Fruit fly (Drosophila melanogaster) whole organism, embryonic: ENCODE measurements around the gene CG11703.
A peak's percentile ranks its signal among the peaks of the same experiment; 100 is the strongest.

ENCODE experiments used
- BEAF-32 ChIP-seq: fragments of 200-800 bp; sonication (Bioruptor generic); optimal IDR thresholded peaks from 3 replicates; lab custom pipeline; 2017; ENCODE audit warnings: missing biosample characterization, missing genetic modification characterization, mild to moderate bottlenecking, moderate library complexity, missing genetic modification reagents
- C15 ChIP-seq: fragments of 200-800 bp; sonication (Bioruptor generic); IDR thresholded peaks from 3 replicates; pipeline ENCODE4 v1.3.6; 2022; ENCODE audit warnings: missing biosample characterization, missing genetic modification characterization
- CG11093 ChIP-seq: fragments of 200-800 bp; sonication (Bioruptor generic); IDR thresholded peaks from 3 replicates; pipeline ENCODE4 v1.3.6; 2022; ENCODE audit warnings: missing biosample characterization, missing genetic modification characterization
- CG11247 ChIP-seq: fragments of 200-800 bp; sonication (Bioruptor generic); IDR thresholded peaks from 2 replicates; pipeline ENCODE4 v1.3.6; 2022; ENCODE audit warnings: missing biosample characterization, missing genetic modification characterization
- CG14014 ChIP-seq: fragments of 200-800 bp; sonication (Bioruptor generic); IDR thresholded peaks from 2 replicates; pipeline ENCODE4 v1.3.6; 2022; ENCODE audit warnings: missing biosample characterization, missing genetic modification characterization
- CG14710 ChIP-seq: fragments of 200-800 bp; sonication (Bioruptor generic); optimal IDR thresholded peaks from 3 replicates; lab custom pipeline; 2019; ENCODE audit warnings: missing biosample characterization, mild to moderate bottlenecking, missing genetic modification characterization, moderate library complexity
- CG1602 ChIP-seq: fragments of 200-800 bp; sonication (Bioruptor generic); optimal IDR thresholded peaks from 3 replicates; lab custom pipeline; 2016; ENCODE audit warnings: missing biosample characterization, missing genetic modification characterization
- CG1603 ChIP-seq: fragments of 200-800 bp; sonication (Bioruptor generic); optimal IDR thresholded peaks from 2 replicates; lab custom pipeline; 2019; ENCODE audit warnings: missing biosample characterization, mild to moderate bottlenecking, missing genetic modification characterization, moderate library complexity
- CG17328 ChIP-seq: fragments of 200-800 bp; sonication (Bioruptor generic); IDR thresholded peaks from 2 replicates; pipeline ENCODE4 v1.3.6; 2022; ENCODE audit warnings: missing biosample characterization, missing genetic modification characterization
- CG34376 ChIP-seq: fragments of 200-800 bp; sonication (Bioruptor generic); optimal IDR thresholded peaks from 2 replicates; lab custom pipeline; 2018; ENCODE audit warnings: missing biosample characterization, mild to moderate bottlenecking, missing genetic modification characterization
- CG7556 ChIP-seq: fragments of 200-800 bp; sonication (Bioruptor generic); optimal IDR thresholded peaks from 2 replicates; lab custom pipeline; 2017; ENCODE audit warnings: missing biosample characterization, mild to moderate bottlenecking, missing genetic modification characterization
- CG9876 ChIP-seq: fragments of 200-800 bp; sonication (Bioruptor generic); optimal IDR thresholded peaks from 2 replicates; lab custom pipeline; 2016; ENCODE audit warnings: missing biosample characterization, missing genetic modification characterization
- CHES-1-like ChIP-seq: fragments of 200-800 bp; sonication (Bioruptor generic); optimal IDR thresholded peaks from 2 replicates; lab custom pipeline; 2016; ENCODE audit warnings: missing biosample characterization, missing genetic modification characterization
- Chrac-16 ChIP-seq: fragments of 200-800 bp; sonication (Bioruptor generic); optimal IDR thresholded peaks from 3 replicates; lab custom pipeline; 2016; ENCODE audit warnings: missing biosample characterization, missing genetic modification characterization
- Dip2 ChIP-seq: fragments of 200-800 bp; sonication (Bioruptor generic); IDR thresholded peaks from 2 replicates; pipeline ENCODE4 v1.3.6; 2022; ENCODE audit warnings: missing biosample characterization, missing genetic modification characterization
- Dip3 ChIP-seq: fragments of 200-800 bp; sonication (Bioruptor generic); optimal IDR thresholded peaks from 3 replicates; lab custom pipeline; 2016; ENCODE audit warnings: missing biosample characterization, missing genetic modification characterization
- E2f2 ChIP-seq: fragments of 200-800 bp; sonication (Bioruptor generic); IDR thresholded peaks from 2 replicates; pipeline ENCODE4 v1.3.6; 2022; ENCODE audit warnings: missing biosample characterization, missing genetic modification characterization
- HHEX ChIP-seq: fragments of 200-800 bp; sonication (Bioruptor generic); optimal IDR thresholded peaks from 3 replicates; lab custom pipeline; 2017; ENCODE audit warnings: missing biosample characterization, mild to moderate bottlenecking, missing genetic modification characterization, missing genetic modification reagents
- Hand ChIP-seq: fragments of 200-800 bp; sonication (Bioruptor generic); optimal IDR thresholded peaks from 2 replicates; lab custom pipeline; 2017; ENCODE audit warnings: mild to moderate bottlenecking, missing biosample characterization, missing genetic modification reagents, missing genetic modification characterization
- Hmr ChIP-seq: fragments of 200-800 bp; sonication (Bioruptor generic); optimal IDR thresholded peaks from 3 replicates; lab custom pipeline; 2017; ENCODE audit warnings: mild to moderate bottlenecking, missing biosample characterization, missing genetic modification reagents, missing genetic modification characterization
- MTF-1 ChIP-seq: fragments of 200-800 bp; sonication (Bioruptor generic); optimal IDR thresholded peaks from 2 replicates; lab custom pipeline; 2018; ENCODE audit warnings: missing biosample characterization, mild to moderate bottlenecking, missing genetic modification characterization, borderline replicate concordance
- NC2α ChIP-seq: fragments of 200-800 bp; sonication (Bioruptor generic); optimal IDR thresholded peaks from 2 replicates; lab custom pipeline; 2016; ENCODE audit warnings: missing biosample characterization, missing genetic modification characterization
- NFAT ChIP-seq: fragments of 200-800 bp; sonication (Bioruptor generic); IDR thresholded peaks from 2 replicates; pipeline ENCODE4 v1.3.6; 2022; ENCODE audit warnings: missing biosample characterization, missing genetic modification characterization
- NK7.1 ChIP-seq: fragments of 200-800 bp; sonication (Bioruptor generic); optimal IDR thresholded peaks from 3 replicates; lab custom pipeline; 2016; ENCODE audit warnings: missing biosample characterization, missing genetic modification characterization
- Oli ChIP-seq: fragments of 200-800 bp; sonication (Bioruptor generic); optimal IDR thresholded peaks from 2 replicates; lab custom pipeline; 2018; ENCODE audit warnings: missing biosample characterization, mild to moderate bottlenecking, missing genetic modification characterization, moderate library complexity
- Rfx ChIP-seq: fragments of 200-800 bp; sonication (Bioruptor generic); IDR thresholded peaks from 2 replicates; pipeline ENCODE4 v1.3.6; 2022; ENCODE audit warnings: missing biosample characterization, missing genetic modification characterization
- Sry-δ ChIP-seq: fragments of 200-800 bp; sonication (Bioruptor generic); optimal IDR thresholded peaks from 2 replicates; lab custom pipeline; 2016; ENCODE audit warnings: missing biosample characterization, missing genetic modification characterization
- Xrp1 ChIP-seq: fragments of 200-800 bp; sonication (Bioruptor generic); IDR thresholded peaks from 2 replicates; pipeline ENCODE4 v1.3.6; 2022; ENCODE audit warnings: missing biosample characterization, missing genetic modification characterization
- YL-1 ChIP-seq: fragments of 200-800 bp; sonication (Bioruptor generic); optimal IDR thresholded peaks from 3 replicates; lab custom pipeline; 2017; ENCODE audit warnings: missing biosample characterization, mild to moderate bottlenecking, missing genetic modification characterization
- ab ChIP-seq: fragments of 200-800 bp; sonication (Bioruptor generic); optimal IDR thresholded peaks from 2 replicates; lab custom pipeline; 2016; ENCODE audit warnings: missing biosample characterization, missing genetic modification characterization
- chn ChIP-seq: fragments of 200-800 bp; sonication (Bioruptor generic); optimal IDR thresholded peaks from 2 replicates; lab custom pipeline; 2016; ENCODE audit warnings: missing biosample characterization, missing genetic modification characterization
- dimm ChIP-seq: fragments of 200-800 bp; sonication (Bioruptor generic); IDR thresholded peaks from 2 replicates; pipeline ENCODE4 v1.3.6; 2022; ENCODE audit warnings: missing biosample characterization, missing genetic modification characterization
- dmrt11E ChIP-seq: fragments of 200-800 bp; sonication (Bioruptor generic); optimal IDR thresholded peaks from 3 replicates; lab custom pipeline; 2018; ENCODE audit warnings: missing biosample characterization, mild to moderate bottlenecking, missing genetic modification characterization, moderate library complexity
- ewg ChIP-seq: fragments of 200-800 bp; sonication (Bioruptor generic); optimal IDR thresholded peaks from 3 replicates; lab custom pipeline; 2017; ENCODE audit warnings: mild to moderate bottlenecking, missing biosample characterization, missing genetic modification reagents, missing genetic modification characterization
- gcm2 ChIP-seq: fragments of 200-800 bp; sonication (Bioruptor generic); optimal IDR thresholded peaks from 2 replicates; lab custom pipeline; 2016; ENCODE audit warnings: missing biosample characterization, missing genetic modification characterization
- gem ChIP-seq: fragments of 200-800 bp; sonication (Bioruptor generic); optimal IDR thresholded peaks from 2 replicates; lab custom pipeline; 2019; ENCODE audit warnings: missing biosample characterization, mild to moderate bottlenecking, missing genetic modification characterization, moderate library complexity
- grau ChIP-seq: fragments of 200-800 bp; optimal IDR thresholded peaks from 3 replicates; lab custom pipeline; 2019; ENCODE audit warnings: missing biosample characterization, mild to moderate bottlenecking, missing genetic modification characterization, moderate library complexity
- hbn ChIP-seq: fragments of 200-800 bp; sonication (Bioruptor generic); IDR thresholded peaks from 2 replicates; pipeline ENCODE4 v1.3.6; 2022; ENCODE audit warnings: missing biosample characterization, missing genetic modification characterization; ENCODE audit not compliant: partially characterized antibody
- insv ChIP-seq, 2 experiments: fragments of 200-800 bp; sonication (Bioruptor generic); optimal IDR thresholded peaks; 3 replicates each; lab custom pipeline; 2016 to 2018; ENCODE audit warnings: missing biosample characterization in 2 of 2, missing genetic modification characterization in 2 of 2
- inv ChIP-seq: fragments of 200-800 bp; sonication (Bioruptor generic); IDR thresholded peaks from 2 replicates; pipeline ENCODE4 v1.3.6; 2022; ENCODE audit warnings: missing biosample characterization, missing genetic modification characterization; ENCODE audit not compliant: partially characterized antibody
- lbe ChIP-seq: fragments of 200-800 bp; sonication (Bioruptor generic); optimal IDR thresholded peaks from 2 replicates; lab custom pipeline; 2016; ENCODE audit warnings: missing biosample characterization, mild to moderate bottlenecking, missing genetic modification characterization
- phol ChIP-seq: fragments of 200-800 bp; sonication (Bioruptor generic); optimal IDR thresholded peaks from 3 replicates; lab custom pipeline; 2018; ENCODE audit warnings: missing biosample characterization, mild to moderate bottlenecking, missing genetic modification characterization, moderate library complexity
- schlank ChIP-seq: fragments of 200-800 bp; sonication (Bioruptor generic); optimal IDR thresholded peaks from 2 replicates; lab custom pipeline; 2018; ENCODE audit warnings: missing biosample characterization, mild to moderate bottlenecking, missing genetic modification characterization
- sens ChIP-seq: fragments of 200-800 bp; sonication (Bioruptor generic); peaks from one replicate; lab custom pipeline; 2016; ENCODE audit warnings: missing biosample characterization, missing genetic modification characterization
- so ChIP-seq: fragments of 200-800 bp; sonication (Bioruptor generic); IDR thresholded peaks from 3 replicates; pipeline ENCODE4 v1.3.6; 2022; ENCODE audit warnings: missing biosample characterization, missing genetic modification characterization
- tgo ChIP-seq: fragments of 200-800 bp; sonication (Bioruptor generic); IDR thresholded peaks from 3 replicates; pipeline ENCODE4 v1.3.6; 2022; ENCODE audit warnings: missing biosample characterization, missing genetic modification characterization
- trem ChIP-seq: fragments of 200-800 bp; optimal IDR thresholded peaks from 3 replicates; lab custom pipeline; 2019; ENCODE audit warnings: missing biosample characterization, mild to moderate bottlenecking, missing genetic modification characterization, moderate library complexity
- twi ChIP-seq: fragments of 200-800 bp; optimal IDR thresholded peaks from 2 replicates; lab custom pipeline; 2019; ENCODE audit warnings: missing biosample characterization, mild to moderate bottlenecking, missing genetic modification characterization, moderate library complexity
- vvl ChIP-seq: fragments of 200-800 bp; sonication (Bioruptor generic); IDR thresholded peaks from 2 replicates; pipeline ENCODE4 v1.3.6; 2022; ENCODE audit warnings: missing biosample characterization, missing genetic modification characterization
- zf30C ChIP-seq: fragments of 200-800 bp; sonication (Bioruptor generic); optimal IDR thresholded peaks from 3 replicates; lab custom pipeline; 2018; ENCODE audit warnings: missing biosample characterization, mild to moderate bottlenecking, missing genetic modification characterization

Gene CG11703

DNA sequence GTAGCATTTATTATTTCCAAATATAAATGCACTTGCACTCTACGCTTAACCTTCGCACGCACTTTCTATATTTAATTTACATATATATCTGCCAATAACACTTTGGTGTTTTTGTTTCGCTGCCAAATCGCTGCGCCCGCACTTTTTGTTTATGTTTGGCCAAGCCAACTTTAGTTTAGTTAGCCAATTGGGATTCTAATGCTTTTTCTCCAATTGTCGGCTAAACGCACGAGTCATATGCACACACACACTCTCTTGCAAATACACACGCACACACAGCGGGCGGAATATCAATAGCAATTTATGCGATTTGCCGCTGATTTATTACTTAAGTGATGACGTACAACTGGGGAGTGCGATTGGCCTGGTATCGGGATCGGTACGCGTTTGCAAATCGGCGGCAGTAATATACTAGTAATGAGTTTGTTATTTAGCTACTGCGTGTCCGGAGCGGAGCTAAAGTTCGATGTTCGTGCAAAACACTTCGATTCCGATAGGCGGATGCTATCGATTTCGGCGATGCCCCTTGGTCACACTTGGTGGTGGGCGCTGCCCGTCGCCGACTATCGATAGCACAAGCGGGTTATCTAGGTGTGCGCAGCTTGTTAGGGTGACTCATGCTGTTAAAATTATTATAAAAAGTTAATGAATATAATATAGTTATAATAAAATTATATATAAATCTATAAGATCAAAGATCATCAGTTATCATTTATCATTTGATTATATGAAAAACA, 1.7 kb downstream of the CG11703 start, which contains the start of gene vib (continued):
- TF ChIP-seq inv (GFP tag; lab: Robert Waterston, UW) (peak; percentile 87), phol (peak; percentile 45), CG7556 (GFP tag; lab: Kevin White, UChicago) (peak; percentile 59), gem (tag; lab: Kevin White, UChicago) (no peak), Rfx (peak; percentile 77), grau (peak; percentile 63), Chrac-16 (GFP tag; lab: Kevin White, UChicago) (peak; percentile 12), BEAF-32 (GFP tag; lab: Kevin White, UChicago) (peak; percentile 86), Hand (no peak), CG14014 (GFP tag; lab: Robert Waterston, UW) (peak; percentile 21; the same call in 1 of the 2 replicates), CG17328 (GFP tag; lab: Robert Waterston, UW) (peak; percentile 53), Hmr (GFP tag; lab: Kevin White, UChicago) (peak; percentile 72), Dip2 (GFP tag; lab: Robert Waterston, UW) (no peak), so (GFP tag; lab: Robert Waterston, UW) (0 out of 3 replicates have a peak, but pooled peaks have one; percentile 14), HHEX (GFP tag; lab: Kevin White, UChicago) (peak; percentile 57), CG14710 (tag; lab: Kevin White, UChicago) (peak; percentile 68), trem (tag; lab: Kevin White, UChicago) (peak; percentile 77), twi (peak; percentile 19), vvl (GFP tag; lab: Robert Waterston, UW) (peak; percentile 81), gcm2 (GFP tag; lab: Kevin White, UChicago) (no peak), schlank (tag; lab: Kevin White, UChicago) (peak; percentile 5), ab (GFP tag; lab: Kevin White, UChicago) (no peak), CG1602 (GFP tag; lab: Kevin White, UChicago) (peak; percentile 37), dimm (GFP tag; lab: Robert Waterston, UW) (no peak), E2f2 (peak; percentile 76), sens (GFP tag; lab: Kevin White, UChicago) (peak; percentile 47), ewg (peak; percentile 78), CG34376 (peak; percentile 52), CG9876 (GFP tag; lab: Kevin White, UChicago) (no peak), Sry-δ (GFP tag; lab: Kevin White, UChicago) (peak; percentile 92), Xrp1 (peak; percentile 73), C15 (GFP tag; lab: Robert Waterston, UW) (no peak), lbe (GFP tag; lab: Kevin White, UChicago) (peak; percentile 28), CG11093 (GFP tag; lab: Robert Waterston, UW) (no peak), CG1603 (tag; lab: Kevin White, UChicago) (peak; percentile 60), dmrt11E (tag; lab: Kevin White, UChicago) (peak; percentile 29), CG11247 (GFP tag; lab: Robert Waterston, UW) (peak; percentile 58), Dip3 (GFP tag; lab: Kevin White, UChicago) (no peak), YL-1 (GFP tag; lab: Kevin White, UChicago) (peak; percentile 42), NFAT (GFP tag; lab: Robert Waterston, UW) (peak; percentile 61; the same call in 1 of the 2 replicates), Oli (tag; lab: Kevin White, UChicago) (peak; percentile 33), NK7.1 (GFP tag; lab: Kevin White, UChicago) (no peak), hbn (peak; percentile 85), insv (GFP tag; optimal IDR thresholded peaks at IDR 0.05; lab: Kevin White, UChicago) (peak in 1 of 2 experiments; percentile 43), MTF-1 (GFP tag; lab: Kevin White, UChicago) (peak; percentile 16), tgo (GFP tag; lab: Robert Waterston, UW) (peak; percentile 32; the same call in 1 of the 3 replicates), zf30C (GFP tag; lab: Kevin White, UChicago) (no peak), chn (GFP tag; lab: Kevin White, UChicago) (no peak), CHES-1-like (peak; percentile 45), NC2α (GFP tag; lab: Kevin White, UChicago) (no peak)
